Fruit fly (Drosophila melanogaster) ovary, adult (tissue): Measurements from ENCODE around the gene CG13894.

Experiments
- CG17801 ChIP-seq: fragments of 200-800 bp; optimal IDR thresholded peaks from 2 replicates; lab custom pipeline; 2019; ENCODE audit warnings: missing biosample characterization, mild to moderate bottlenecking, missing genetic modification characterization, moderate library complexity; ENCODE audit not compliant: partially characterized antibody

The CG13894 gene

DNA sequence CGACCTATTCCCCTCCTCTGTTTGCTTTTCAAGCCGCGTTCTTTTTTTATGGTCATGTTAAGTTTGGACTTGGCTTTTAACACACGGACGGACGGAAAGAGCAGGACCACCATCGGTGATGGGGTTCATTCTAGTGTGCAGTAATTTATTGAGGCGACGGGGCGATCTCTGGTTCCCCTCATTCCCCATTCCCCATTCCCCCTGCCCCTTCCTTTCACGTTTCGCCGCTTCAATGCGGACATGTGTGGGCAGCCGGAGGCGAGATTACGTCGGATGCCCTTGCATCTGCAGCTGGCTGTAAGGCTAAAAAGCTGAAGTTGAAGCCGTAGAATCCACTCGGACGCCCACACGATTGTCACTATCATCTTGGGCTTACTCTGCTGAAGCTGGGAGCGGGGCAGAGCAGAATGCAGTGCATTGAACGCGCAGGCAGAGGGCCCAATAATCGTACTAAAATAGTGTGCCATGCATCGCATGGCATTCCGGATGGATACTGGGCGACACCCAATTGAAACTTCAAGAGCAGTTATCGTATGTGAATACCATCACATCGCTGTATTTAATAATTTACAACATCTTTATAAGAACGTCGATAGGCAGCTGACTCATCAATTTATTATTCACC lies 37.7 kb upstream of the CG13894 start:
- no peak for TF ChIP-seq CG17801 (GFP tag; lab: Kevin White, UChicago)

DNA sequence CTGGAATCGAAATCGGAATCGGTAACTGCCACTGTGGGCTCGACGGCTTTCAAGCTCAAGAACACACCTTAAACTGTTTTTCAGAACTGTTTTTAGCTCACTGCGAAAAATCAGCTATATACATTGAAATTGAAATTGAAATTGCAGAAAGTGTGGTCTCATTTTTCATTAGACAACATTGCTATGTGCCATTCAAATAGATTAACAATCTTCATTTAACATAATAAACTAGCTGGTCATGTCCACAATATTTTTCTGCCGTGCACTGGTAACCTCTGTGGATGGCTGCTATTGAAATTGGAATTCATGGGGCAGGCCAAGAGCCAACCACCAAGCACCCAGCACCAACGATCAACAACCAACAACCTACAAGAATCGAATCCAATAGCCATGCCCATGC lies 37.0 kb upstream of the CG13894 start:
- TF ChIP-seq CG17801 (GFP tag; lab: Kevin White, UChicago) = no peak

DNA sequence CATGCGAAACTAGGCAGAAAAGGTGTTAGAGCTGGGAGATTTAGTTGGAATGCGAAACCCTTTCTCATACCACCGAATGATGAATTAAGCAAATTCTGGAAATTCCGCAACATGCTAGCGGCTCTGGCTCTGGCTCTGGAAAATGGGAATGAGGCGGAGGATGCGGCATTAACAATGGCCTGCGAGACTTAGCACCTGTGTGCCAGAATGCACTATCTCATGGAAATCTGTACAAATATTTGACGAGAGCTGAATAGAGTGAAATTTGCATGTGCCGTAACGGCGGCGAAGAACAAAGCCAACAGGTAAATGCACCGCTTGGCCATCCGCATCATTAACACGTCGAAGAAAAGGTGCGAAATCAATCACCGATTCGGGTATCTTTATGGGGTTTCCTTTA lies 36.4 kb upstream of the CG13894 start:
- no peak for TF ChIP-seq CG17801 (GFP tag; lab: Kevin White, UChicago)

DNA sequence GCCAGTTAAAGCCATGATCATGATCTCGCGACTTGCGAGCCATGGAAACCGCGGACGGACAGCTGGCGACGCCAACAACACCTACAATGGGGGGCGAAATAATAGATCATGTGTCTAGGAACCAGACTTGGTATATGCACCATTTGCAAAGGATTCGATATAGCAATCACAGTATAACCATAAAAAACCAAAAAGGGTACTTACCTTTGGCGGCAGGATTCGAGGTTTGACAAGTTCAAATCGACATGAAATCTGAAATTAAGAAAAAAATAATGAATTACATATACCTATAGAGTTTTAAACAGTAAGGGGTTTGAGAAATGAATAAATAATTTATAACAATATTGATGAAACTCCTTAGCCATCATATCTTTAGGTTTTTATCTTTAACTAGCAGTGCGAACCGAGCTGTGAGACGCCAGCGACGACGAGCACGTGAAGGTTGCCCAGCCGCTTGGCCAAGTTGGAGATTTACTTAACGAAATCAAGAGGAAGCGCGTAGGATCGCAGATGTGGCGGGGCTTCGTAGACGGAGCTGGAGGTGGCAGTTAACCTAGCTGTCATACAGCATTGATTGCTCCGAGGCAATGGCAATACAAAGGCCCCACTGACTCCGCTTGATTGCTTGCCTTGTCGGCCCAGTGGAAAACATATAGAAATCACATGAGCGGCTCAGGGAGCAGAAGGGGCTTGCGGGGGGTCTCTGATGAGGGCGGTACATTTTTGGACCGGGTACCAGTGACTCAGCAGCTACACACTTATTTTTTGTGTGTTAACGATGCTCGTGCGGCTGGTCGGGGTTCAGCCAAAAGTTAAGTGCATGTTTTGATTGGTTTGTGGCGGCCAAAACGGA lies 35.1 kb upstream of the CG13894 start:
- TF ChIP-seq CG17801 (GFP tag; lab: Kevin White, UChicago) = no peak

DNA sequence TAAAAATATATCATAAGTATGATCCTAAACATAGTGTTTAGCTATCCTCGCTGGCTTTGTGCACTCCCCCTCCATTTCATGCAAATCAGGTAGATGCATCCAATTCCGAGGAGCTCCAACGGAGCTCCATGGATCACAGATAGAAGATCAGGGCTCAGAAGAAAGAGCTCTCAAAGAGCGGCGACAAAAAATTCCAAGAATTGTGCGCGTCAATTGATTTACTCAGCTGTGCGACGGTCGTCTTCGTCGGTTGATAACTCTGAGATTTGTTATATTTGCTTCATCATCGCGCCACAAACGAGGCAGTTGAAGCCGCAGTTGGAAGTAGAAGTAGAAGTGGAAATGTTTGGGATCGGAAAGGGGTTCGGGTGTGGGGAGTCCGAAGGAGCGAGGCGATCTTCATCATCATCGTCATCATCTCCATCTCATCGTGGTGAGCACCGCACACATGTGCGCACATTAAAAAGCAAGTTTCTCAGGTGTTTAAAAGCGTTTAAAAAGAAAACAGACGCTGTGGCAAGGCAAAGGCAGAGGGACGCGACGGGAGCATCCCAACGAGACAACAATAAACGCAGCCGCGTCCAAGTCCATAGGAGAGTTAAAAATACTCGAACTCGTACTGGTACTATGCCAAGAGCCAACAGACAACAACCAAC lies 34.4 kb upstream of the CG13894 start:
- TF ChIP-seq CG17801 (GFP tag; lab: Kevin White, UChicago) = no peak

DNA sequence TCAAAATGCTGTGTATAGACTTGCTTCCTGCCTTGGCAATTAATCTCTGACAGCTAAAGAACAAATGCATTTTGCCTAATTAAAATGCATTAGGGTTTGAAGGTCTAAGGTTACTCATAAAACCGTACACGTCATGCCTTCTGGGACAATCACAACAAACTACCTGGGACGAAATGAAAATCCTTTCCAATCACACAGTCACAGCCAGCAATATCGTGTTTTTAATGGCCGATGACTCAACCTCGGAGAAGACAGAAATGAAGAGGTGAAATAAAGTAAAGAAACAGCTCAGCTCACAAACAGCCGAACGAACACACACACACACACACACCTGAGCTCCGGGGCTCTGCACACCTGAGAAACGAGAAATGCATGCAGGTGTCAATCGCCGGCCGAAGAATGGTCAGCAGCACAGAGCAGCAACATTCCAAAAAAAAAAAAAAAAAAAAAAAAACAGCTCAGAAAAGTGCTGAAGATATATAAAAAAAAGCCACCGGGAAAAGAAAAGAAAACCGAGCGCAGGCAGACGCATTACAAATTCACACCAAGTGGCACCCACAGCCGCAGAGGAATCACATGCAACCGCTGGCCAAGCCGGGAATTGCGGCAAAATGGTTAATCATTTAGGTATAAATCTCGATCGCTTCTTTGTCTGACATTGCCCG lies 33.5 kb upstream of the CG13894 start:
- TF ChIP-seq CG17801 (GFP tag; lab: Kevin White, UChicago) = peak; percentile 52

DNA sequence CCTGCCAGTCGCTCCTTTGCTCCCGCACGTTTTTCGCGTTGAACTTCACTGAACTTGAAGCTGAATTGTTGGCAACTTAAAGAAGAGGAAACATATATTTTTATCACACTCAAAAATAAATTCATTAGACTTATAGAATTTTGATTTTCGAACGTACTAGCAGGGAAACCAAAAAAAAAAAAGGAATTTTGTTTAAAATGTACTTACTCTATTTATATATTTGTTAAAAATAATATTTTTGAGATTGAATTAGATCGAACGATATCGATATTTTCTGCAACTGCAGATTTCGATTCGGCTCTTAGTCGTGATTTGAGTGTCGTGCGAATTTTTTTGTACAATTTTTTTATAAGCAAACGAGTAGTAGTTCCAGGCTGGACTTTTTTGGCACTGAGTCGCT lies 32.5 kb upstream of the CG13894 start:
- TF ChIP-seq CG17801 (GFP tag; lab: Kevin White, UChicago) = no peak

DNA sequence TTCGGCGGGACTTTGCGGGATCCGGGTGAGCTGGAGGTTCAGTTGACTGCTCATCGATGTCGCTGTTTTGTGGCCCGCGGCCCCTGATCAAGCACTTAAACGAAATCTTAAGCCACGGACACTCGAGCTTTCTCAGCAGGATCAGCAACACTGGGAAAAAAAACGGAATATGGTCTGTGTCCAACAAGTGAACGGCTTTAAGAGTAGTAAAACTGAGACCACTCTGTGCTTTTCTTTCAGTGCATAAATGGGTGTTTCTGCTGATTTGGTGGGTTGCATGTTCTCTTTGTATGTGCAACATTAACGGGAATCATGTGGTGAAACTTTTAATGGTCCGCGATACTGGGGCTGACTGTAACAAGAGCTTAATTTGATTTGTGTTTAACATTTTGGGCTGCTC lies 30.4 kb upstream of the CG13894 start:
- TF ChIP-seq CG17801 (GFP tag; lab: Kevin White, UChicago) = no peak

DNA sequence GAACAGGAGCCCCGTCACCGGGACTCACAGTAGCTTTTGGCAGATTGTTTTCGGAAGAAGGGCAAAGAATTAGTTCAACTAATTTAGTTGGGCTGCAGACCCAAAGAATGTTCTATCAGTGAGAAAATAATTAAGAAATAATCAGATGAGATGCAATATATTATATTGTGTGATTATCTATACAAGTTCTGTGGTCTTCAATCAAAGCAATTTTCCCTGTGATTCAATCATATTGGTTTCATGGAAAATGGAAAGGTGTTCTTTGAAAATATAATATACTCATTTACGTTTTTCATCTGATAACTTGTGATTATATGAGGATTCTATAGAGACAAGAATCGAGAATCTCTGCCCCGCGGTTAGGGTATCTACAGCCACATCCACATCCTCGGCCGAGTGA lies 29.6 kb upstream of the CG13894 start:
- no peak for TF ChIP-seq CG17801 (GFP tag; lab: Kevin White, UChicago)

DNA sequence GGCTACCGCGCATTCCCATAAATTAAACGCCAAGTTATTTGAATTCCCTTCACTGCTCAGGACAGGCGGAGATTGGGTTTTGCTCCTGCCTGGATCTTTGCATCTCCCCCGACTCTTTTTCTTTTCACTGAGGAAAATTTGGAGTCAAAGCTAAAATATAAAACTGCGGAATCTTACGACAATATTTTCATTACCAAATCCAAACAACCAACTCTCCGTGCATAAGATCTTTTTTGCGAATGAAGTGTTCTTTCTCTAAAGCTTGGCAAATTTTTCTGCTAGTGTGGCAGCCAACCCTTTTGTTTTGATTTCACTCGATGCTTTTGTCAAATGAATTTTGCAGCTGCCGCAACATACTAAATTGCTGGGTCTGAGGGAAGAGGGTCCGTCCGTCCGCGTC lies 28.9 kb upstream of the CG13894 start:
- no peak for TF ChIP-seq CG17801 (GFP tag; lab: Kevin White, UChicago)

DNA sequence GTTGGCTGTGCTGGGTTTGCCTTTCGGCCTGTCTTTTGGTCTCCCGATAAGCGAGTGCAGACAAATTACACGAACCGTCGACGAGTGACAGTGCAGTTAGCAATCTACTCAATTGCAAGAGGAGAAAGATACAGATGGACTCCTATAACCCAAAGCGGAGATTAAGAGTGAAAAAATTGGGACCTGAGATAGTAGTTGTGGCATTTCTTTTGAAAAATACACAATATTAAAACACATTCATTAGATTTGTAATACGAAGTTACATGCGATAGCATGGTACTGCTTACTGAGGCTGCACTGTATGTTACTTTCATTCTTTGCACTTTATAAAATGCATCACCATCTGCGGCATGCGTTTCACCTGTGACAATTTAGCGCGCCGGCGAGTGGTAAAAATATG lies 28.2 kb upstream of the CG13894 start:
- no peak for TF ChIP-seq CG17801 (GFP tag; lab: Kevin White, UChicago)

DNA sequence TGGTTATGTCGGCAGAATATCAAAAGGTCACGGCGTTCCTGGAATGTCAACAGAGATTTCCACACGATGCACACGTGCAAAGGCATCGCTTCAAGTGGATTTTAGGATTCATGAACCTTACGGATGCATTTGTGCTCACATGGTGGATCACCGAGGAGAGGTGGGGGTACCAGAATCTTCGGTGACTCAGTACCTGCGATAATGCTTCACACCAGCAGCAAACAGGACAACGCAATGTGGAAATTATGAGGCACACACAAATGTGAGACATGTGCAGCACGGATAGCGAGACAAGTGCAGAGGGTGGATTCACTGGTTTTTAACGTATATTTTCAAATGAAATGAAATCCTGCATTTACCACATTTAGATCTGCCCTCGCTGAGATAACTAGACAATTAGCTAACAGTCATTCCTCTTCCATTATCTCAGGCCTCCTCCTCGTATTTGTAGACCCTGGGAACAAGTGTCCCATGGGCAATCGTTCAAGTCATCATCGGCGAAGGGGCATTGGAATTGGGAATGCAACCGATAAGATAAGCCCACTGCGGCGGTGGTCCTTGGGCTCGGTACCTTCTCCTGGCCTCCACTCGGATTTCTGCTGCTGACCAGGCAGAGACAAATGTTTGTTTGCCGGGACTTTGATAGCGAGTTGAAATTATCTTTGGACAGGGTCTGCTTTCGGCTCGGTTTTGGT lies 27.7 kb upstream of the CG13894 start:
- TF ChIP-seq CG17801 (GFP tag; lab: Kevin White, UChicago) = no peak

DNA sequence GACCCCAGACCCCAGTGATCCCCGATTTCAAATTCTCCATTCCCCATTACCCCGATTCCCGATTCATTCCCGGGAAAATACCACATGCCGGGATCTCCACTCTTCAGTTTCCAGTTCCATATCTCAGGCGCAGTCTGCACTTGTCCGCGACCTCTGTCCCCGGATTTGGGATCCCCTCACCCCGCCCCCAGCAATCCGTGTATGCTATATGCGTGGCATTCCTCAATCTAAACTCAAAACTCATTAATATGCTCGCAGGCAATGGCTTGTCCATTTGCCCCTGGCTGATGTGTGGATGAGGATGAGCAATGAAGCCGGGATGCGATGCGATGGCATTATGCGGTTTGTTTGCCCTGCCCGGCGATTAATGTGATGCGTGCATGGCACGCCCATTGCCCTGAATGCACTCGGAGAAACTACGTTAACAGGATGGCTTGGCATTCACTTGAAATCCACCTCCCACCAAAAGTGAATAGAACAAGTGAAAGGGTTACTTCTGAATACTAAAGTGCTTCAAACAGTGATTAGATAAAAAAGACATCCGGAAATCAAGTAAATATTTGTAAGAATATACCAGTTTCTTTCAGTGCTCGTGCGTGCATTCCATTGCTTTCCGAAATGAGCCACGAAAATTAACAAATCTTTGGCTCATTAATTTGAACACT lies 26.7 kb upstream of the CG13894 start:
- no peak for TF ChIP-seq CG17801 (GFP tag; lab: Kevin White, UChicago)
